Worm (Caenorhabditis elegans): ENCODE data around the gene Y49F6C.2.

- TF ChIP-seq cog-1 (tag; optimal IDR thresholded peaks at IDR 0.05) (no peak), flt-1 (GFP tag; IDR thresholded peaks at IDR 0.05) (no peak)
Observed at ce11 chrII:3371010-3371409, 7.4 kb upstream of the Y49F6C.2 start, which contains the start of gene bath-23.

Data from whole organism, midembryonic.